Fruit fly (Drosophila melanogaster): ENCODE results near the gene dwg.

dwg gene

DNA sequence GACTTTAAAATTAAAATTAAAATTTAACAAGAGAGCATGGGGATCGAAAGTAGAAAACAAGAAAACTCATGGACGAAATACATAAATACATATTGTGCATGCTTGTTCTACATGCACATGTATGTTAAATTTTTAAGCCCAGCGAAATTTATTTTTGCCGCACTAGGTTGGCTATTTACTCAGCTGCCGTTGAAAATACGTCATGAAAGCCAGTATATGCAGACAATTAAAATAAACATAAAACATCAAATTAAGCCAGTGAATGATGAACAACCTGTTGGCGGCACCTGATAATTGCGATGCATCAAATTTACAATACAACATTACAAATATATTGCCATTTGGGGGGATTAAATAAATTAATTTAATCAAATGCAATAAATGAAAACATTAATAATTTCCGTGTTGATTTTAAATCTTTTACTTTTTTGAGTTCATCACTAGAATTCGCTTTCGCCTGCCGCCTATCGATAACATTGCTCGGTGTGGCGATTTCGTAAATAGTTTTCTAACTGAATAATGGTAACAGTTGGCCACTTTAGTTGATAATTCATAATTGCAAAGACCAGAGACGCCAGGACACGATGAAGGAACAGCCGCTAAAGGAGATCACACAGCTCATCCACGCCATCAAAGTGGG is 23.2 kb upstream of the dwg start, which contains the start of gene eIF2Bbeta:
eIF2Bbeta (plus strand) TSS at position 438 of the 640 bp plus-strand sequence.
- TF ChIP-seq pan (optimal IDR thresholded peaks at IDR 0.05) (no peak), usp (GFP tag; optimal IDR thresholded peaks at IDR 0.05) (no peak), Dll (optimal IDR thresholded peaks at IDR 0.05) (no peak), psq (optimal IDR thresholded peaks at IDR 0.05) (no peak), CG8478 (optimal IDR thresholded peaks at IDR 0.05) (no peak), EcR (GFP tag; optimal IDR thresholded peaks at IDR 0.05) (no peak)

DNA sequence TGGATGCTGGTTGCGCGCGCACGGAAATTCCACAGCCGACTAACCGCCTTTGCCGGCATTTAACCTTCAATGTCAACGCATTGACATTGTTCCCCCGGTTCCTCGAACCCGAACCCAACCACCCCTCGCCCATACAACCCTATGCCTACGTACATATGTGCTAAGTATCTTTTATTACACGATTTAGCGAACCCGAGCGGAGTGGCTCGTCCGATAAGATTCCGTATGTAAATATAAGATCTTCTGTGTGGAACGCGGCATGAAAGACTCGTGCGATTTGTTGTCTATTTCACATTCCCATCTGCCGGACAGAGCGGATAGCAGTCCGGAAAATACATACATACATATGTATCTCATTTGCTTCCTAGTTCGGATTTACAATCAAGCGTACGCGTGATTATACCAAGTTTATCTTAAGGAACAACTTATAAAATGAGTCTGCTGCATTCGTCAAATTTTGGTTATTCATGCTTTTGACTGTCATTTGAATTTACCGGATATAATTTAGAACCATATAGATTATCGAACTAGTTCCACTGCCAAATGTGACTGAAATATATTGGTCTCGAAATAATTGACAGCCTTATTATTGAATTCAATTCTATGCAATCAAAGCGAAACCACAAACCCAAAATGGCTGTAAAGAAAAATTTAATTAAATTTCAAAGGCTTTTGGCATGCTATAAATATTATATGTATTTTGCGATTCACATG is 20.0 kb upstream of the dwg start, which contains the start of gene CG2680:
CG2680 (minus strand) TSS at position 51 of the 714 bp plus-strand sequence.
- TF ChIP-seq Dll (optimal IDR thresholded peaks at IDR 0.05) (no peak), usp (GFP tag; optimal IDR thresholded peaks at IDR 0.05) (no peak), CG8478 (optimal IDR thresholded peaks at IDR 0.05) (no peak), pan (optimal IDR thresholded peaks at IDR 0.05) (no peak), psq (optimal IDR thresholded peaks at IDR 0.05) (no peak), EcR (GFP tag; optimal IDR thresholded peaks at IDR 0.05) (no peak)

DNA sequence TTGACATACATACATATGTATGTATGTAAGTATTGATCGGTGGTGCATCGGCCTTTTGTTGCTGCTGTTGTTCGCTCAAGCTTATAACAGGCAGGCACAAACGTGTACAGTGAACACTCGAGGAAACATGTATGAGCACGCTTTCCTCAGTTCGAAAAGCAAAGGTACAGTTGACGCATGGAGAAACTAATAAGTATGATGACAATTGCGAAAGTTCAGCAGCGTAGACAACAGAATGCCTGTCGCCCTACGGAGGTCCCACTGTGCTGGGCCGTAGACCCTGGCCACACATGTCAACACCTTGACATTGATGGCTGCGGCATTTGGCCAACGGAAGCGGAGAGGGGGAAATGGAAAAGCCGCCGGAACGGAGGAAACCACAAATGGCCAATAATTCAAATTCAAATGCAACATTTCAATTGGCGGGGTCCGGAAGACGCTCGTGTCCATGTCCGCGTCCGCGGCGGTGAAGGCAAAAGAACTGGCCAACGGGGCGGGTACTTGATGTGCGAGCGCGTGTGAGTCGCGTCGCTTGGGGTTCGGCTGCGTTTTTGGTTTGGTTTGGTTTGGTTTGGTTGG is 19.3 kb upstream of the dwg start, which contains the start of gene CG2681:
CG2681 (plus strand) TSS at position 529 of the 579 bp plus-strand sequence.
- TF ChIP-seq EcR (GFP tag; optimal IDR thresholded peaks at IDR 0.05) (no peak), CG8478 (optimal IDR thresholded peaks at IDR 0.05) (no peak), usp (GFP tag; optimal IDR thresholded peaks at IDR 0.05) (no peak), Dll (optimal IDR thresholded peaks at IDR 0.05) (no peak), pan (optimal IDR thresholded peaks at IDR 0.05) (no peak), psq (optimal IDR thresholded peaks at IDR 0.05) (no peak)

DNA sequence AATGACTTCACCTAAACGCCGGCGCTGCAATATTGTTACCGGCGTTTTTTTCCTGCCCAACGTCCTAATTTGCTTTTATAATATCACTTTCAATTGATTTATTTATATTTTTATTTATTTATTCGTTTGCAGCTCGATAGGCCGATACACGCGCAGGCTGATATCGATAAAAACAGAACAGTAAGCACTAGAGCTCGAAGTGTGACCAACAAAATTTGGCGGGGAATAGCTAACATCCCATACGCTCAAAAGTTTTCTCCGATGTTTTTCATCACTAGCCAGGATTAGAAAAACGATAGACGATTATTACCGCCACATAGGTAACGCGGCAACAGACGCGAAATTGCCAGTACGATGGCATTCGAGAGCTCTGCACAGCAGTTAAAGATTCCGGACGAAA is 13.7 kb upstream of the dwg start, which contains the start of the genes CG2685 and CG2694:
CG2685 (minus strand) TSS at position 185 of the 400 bp plus-strand sequence.
CG2694 (plus strand) TSS at position 304 of the 400 bp plus-strand sequence.
- TF ChIP-seq pan (optimal IDR thresholded peaks at IDR 0.05) (no peak), psq (optimal IDR thresholded peaks at IDR 0.05) (no peak), usp (GFP tag; optimal IDR thresholded peaks at IDR 0.05) (no peak), Dll (optimal IDR thresholded peaks at IDR 0.05) (no peak), EcR (GFP tag; optimal IDR thresholded peaks at IDR 0.05) (no peak), CG8478 (optimal IDR thresholded peaks at IDR 0.05) (no peak)

DNA sequence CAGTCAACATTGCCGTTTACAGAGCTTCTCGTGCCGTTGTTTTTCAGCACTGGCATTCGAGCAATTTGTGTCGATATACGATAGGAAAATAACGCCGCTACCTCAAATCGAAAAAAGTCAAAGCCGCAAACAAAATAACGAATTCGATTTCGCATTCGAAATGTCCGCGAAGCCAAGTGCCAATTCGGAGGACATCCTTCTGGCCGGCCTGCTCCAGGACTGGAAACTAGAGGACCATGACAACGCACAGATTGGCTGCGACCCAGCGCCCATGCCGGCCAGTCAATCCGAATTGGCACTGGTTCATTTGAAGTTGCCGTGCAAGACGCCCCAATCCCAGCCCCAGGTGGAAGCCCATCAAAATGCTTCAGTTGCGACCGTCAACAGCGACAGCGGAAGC is 12.8 kb upstream of the dwg start:
- TF ChIP-seq usp (GFP tag; optimal IDR thresholded peaks at IDR 0.05) (no peak), psq (optimal IDR thresholded peaks at IDR 0.05) (no peak), CG8478 (optimal IDR thresholded peaks at IDR 0.05) (no peak), Dll (optimal IDR thresholded peaks at IDR 0.05) (no peak), EcR (GFP tag; optimal IDR thresholded peaks at IDR 0.05) (no peak), pan (optimal IDR thresholded peaks at IDR 0.05) (no peak)

DNA sequence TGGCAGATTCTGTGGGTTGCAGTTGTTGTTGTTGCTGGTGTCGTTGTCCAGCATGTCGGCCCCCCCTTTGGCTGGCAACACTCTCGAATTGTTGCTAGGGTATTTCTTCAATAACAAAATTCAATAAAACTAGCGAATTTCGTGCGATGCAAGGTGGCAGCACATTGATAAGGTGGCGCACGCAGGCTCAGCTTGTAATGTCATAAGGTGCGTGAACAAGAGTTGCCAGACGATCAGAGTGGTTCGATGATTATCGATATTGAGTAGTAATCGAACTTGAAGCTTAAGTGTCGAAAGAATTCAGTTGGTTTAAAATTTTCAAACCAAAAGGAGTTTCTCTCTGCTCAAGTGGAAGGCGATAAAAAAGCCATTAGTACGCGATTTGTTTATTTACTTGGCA is 7.4 kb upstream of the dwg start, which contains the start of gene CG2701:
CG2701 (minus strand) TSS at position 206 of the 400 bp plus-strand sequence.
- no peak for TF ChIP-seq Dll (optimal IDR thresholded peaks at IDR 0.05)
- TF ChIP-seq CG8478 (optimal IDR thresholded peaks at IDR 0.05), result no peak

DNA sequence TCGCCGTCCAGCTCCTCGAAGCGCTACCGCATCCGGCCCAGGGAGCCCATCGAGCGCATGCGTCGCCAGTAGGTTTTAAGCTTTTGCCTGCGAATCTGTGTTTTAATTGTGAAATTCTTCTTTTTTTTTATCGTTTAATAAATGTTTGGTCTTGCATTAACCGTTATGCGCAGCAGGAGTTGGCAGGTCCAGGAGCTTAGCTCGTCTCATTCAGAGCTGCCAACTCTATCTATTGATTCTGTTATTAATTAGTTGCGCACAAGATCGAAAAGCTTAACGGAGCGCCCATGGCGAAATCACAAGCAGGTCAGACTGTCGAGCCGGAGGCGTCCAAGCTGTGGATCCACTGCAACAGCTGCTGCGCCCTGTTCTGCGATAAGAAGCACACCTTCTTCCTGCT is 1.1 kb upstream of the dwg start, which contains the start of gene vilya:
vilya (plus strand) TSS at position 259 of the 400 bp plus-strand sequence.
- TF ChIP-seq pan (optimal IDR thresholded peaks at IDR 0.05) (no peak), EcR (GFP tag; optimal IDR thresholded peaks at IDR 0.05) (no peak)

DNA sequence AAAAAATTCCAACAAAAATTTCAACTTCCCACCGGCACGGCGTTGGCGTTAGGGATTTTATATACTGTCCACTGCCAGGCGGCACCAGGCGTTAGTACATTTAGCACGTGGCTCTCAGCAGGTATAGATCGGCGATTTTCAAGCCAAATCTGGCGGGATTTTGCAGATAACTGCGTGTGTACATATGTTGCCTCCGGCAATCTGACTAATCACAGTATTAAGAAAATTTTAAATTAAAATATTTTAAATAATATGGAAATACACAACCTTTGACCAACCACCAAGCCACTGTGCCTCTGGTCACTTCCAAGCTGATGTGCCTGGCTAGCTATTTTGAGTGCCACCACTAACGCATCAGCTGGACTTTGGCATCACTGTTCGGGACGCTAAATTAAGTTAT is 4.6 kb downstream of the dwg start, which contains the start of the genes ttm50 and CG2712:
ttm50 (minus strand) TSS at position 64 of the 400 bp plus-strand sequence.
CG2712 (plus strand) TSS at position 343 of the 400 bp plus-strand sequence.
- TF ChIP-seq EcR (GFP tag; optimal IDR thresholded peaks at IDR 0.05), result no peak

DNA sequence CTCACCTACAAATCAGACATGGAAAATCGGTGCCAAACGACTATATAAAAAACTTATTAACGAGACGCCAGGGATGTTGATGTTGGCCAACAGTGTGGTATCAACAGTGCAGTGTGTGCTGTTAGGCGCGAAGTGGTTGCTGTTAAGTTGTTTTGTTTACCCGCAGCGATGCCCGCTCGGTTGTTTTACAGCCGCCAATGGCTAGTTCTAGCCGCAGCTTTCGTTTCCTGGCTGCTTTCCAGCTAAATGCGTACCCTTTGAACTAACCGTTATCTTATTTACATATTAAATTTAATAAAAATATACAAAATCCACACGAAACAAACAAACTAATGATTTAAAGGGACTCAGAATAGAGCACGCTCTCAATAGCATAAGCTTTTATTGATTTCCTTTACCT is 11.2 kb downstream of the dwg start, which contains the start of gene crm:
crm (minus strand) TSS at position 111 of the 400 bp plus-strand sequence.
- no peak for TF ChIP-seq CG8478 (optimal IDR thresholded peaks at IDR 0.05)
- no peak for TF ChIP-seq EcR (GFP tag; optimal IDR thresholded peaks at IDR 0.05)
- TF ChIP-seq pan (optimal IDR thresholded peaks at IDR 0.05), result no peak
- TF ChIP-seq usp (GFP tag; optimal IDR thresholded peaks at IDR 0.05), result no peak
- TF ChIP-seq psq (optimal IDR thresholded peaks at IDR 0.05), result no peak
- no peak for TF ChIP-seq Dll (optimal IDR thresholded peaks at IDR 0.05)

DNA sequence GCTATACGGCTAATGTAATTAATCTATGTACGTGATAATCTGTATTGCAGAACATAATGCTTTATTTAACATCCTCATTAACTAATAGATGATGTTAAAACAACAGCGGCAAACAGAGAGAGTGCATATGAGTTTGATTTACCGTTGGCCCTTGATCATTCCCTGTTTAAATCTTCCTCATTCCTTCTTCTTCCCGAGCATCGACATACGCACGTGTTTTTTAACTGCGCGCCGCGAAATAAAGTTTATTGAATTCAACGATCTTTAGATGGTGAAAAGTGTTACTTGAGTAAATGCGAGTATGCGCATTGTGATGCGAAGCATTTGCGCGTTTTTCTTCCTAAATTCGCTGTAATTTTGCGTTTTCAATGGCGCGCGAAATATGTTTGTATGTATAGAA is 12.6 kb downstream of the dwg start, which contains the start of gene kirre:
kirre (plus strand) TSS at position 301 of the 400 bp plus-strand sequence.
- no peak for TF ChIP-seq EcR (GFP tag; optimal IDR thresholded peaks at IDR 0.05)
- TF ChIP-seq CG8478 (optimal IDR thresholded peaks at IDR 0.05), result no peak
- TF ChIP-seq Dll (optimal IDR thresholded peaks at IDR 0.05), result no peak
- no peak for TF ChIP-seq pan (optimal IDR thresholded peaks at IDR 0.05)
- TF ChIP-seq psq (optimal IDR thresholded peaks at IDR 0.05), result no peak
- TF ChIP-seq usp (GFP tag; optimal IDR thresholded peaks at IDR 0.05), result no peak

DNA sequence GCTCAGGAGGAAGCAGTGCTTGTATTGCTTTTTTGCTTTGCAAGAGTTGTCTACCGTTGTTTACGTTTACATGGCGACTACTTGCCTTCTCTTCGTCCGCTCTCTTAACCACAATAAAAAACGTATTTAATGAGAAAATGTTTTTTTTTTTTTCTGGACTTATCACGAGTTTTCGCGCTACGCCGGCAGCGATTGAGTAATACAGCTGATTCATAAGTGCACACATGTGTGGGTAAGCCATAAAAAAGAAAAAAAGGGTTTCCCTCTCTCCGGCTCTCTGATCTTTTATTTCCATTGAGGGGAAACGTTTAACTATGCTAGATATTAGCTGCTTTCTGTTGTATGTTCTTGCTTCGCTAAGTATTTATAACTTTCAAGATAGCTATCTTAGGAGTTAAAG is 14.6 kb downstream of the dwg start:
- TF ChIP-seq psq (optimal IDR thresholded peaks at IDR 0.05), result no peak
- TF ChIP-seq usp (GFP tag; optimal IDR thresholded peaks at IDR 0.05), result no peak
- no peak for TF ChIP-seq pan (optimal IDR thresholded peaks at IDR 0.05)
- TF ChIP-seq EcR (GFP tag; optimal IDR thresholded peaks at IDR 0.05), result no peak

DNA sequence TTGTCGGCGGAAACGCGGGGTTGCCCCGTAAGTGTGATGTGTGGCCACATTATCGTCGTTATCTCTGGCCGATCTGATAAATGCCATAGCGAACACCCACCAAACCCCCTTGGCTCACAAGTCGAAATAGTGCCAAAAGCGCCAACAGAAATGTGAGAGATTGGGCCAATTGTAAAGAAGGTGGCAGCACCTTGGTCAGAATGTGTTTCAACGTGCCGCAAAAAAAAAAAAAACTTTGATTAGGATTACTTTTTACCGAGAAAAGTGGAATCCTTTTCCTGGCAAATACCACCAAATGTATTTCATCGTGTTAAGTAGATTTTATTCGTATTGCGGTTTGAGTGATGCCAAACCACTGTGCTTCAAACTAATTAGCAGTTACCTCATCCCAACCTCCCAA is 15.5 kb downstream of the dwg start:
- TF ChIP-seq usp (GFP tag; optimal IDR thresholded peaks at IDR 0.05) (no peak), EcR (GFP tag; optimal IDR thresholded peaks at IDR 0.05) (no peak), pan (optimal IDR thresholded peaks at IDR 0.05) (no peak), Dll (optimal IDR thresholded peaks at IDR 0.05) (no peak), CG8478 (optimal IDR thresholded peaks at IDR 0.05) (no peak), psq (optimal IDR thresholded peaks at IDR 0.05) (no peak)

Data from whole organism.